Fruit fly (Drosophila melanogaster) whole organism, embryonic: Measurements from ENCODE around the gene Ttc26.
A peak's percentile ranks its signal among the peaks of the same experiment; 100 is the strongest.

ENCODE experiments used
- CG11085 ChIP-seq: fragments of 200-800 bp; sonication (Bioruptor generic); IDR thresholded peaks from 2 replicates; pipeline ENCODE4 v1.3.6; 2022; ENCODE audit warnings: missing biosample characterization, missing genetic modification characterization
- CG12391 ChIP-seq: fragments of 200-800 bp; sonication (Bioruptor generic); optimal IDR thresholded peaks from 3 replicates; lab custom pipeline; 2018; ENCODE audit warnings: missing biosample characterization, mild to moderate bottlenecking, missing genetic modification characterization, moderate library complexity
- CG2120 ChIP-seq: fragments of 200-800 bp; sonication (Bioruptor generic); optimal IDR thresholded peaks from 3 replicates; lab custom pipeline; 2016; ENCODE audit warnings: missing biosample characterization, missing genetic modification characterization
- CG2202 ChIP-seq: fragments of 200-800 bp; sonication (Bioruptor generic); optimal IDR thresholded peaks from 2 replicates; lab custom pipeline; 2018; ENCODE audit warnings: missing biosample characterization, mild to moderate bottlenecking, missing genetic modification characterization
- CG34422 ChIP-seq: fragments of 200-800 bp; sonication (Bioruptor generic); IDR thresholded peaks from 3 replicates; pipeline ENCODE4 v1.3.6; 2022; ENCODE audit warnings: missing biosample characterization, missing genetic modification characterization
- CG42726 ChIP-seq: fragments of 200-800 bp; sonication (Bioruptor generic); IDR thresholded peaks from 2 replicates; pipeline ENCODE4 v1.3.6; 2022; ENCODE audit warnings: missing biosample characterization, missing genetic modification characterization; ENCODE audit not compliant: partially characterized antibody
- CG4617 ChIP-seq: fragments of 200-800 bp; sonication (Bioruptor generic); optimal IDR thresholded peaks from 3 replicates; lab custom pipeline; 2016; ENCODE audit warnings: missing biosample characterization, missing genetic modification characterization, borderline replicate concordance
- CG7271 ChIP-seq: fragments of 200-800 bp; sonication (Bioruptor generic); optimal IDR thresholded peaks from 2 replicates; lab custom pipeline; 2018; ENCODE audit warnings: missing biosample characterization, mild to moderate bottlenecking, missing genetic modification characterization, moderate library complexity
- CG7963 ChIP-seq: fragments of 200-800 bp; sonication (Bioruptor generic); IDR thresholded peaks from 3 replicates; pipeline ENCODE4 v1.3.6; 2022; ENCODE audit warnings: missing biosample characterization, missing genetic modification characterization; ENCODE audit not compliant: partially characterized antibody
- CG7987 ChIP-seq: fragments of 200-800 bp; sonication (Bioruptor generic); optimal IDR thresholded peaks from 2 replicates; lab custom pipeline; 2018; ENCODE audit warnings: missing biosample characterization, mild to moderate bottlenecking, missing genetic modification characterization, moderate library complexity
- CG8281 ChIP-seq: fragments of 200-800 bp; sonication (Bioruptor generic); optimal IDR thresholded peaks from 2 replicates; lab custom pipeline; 2018; ENCODE audit warnings: missing biosample characterization, mild to moderate bottlenecking, missing genetic modification characterization, moderate library complexity
- D19A ChIP-seq: fragments of 200-800 bp; optimal IDR thresholded peaks from 3 replicates; lab custom pipeline; 2019; ENCODE audit warnings: missing biosample characterization, mild to moderate bottlenecking, missing genetic modification characterization, moderate library complexity
- Elba2 ChIP-seq: fragments of 200-800 bp; sonication (Bioruptor generic); optimal IDR thresholded peaks from 3 replicates; lab custom pipeline; 2016; ENCODE audit warnings: missing biosample characterization, missing genetic modification characterization
- Ets65A ChIP-seq: fragments of 200-800 bp; sonication (Bioruptor generic); peaks from one replicate; lab custom pipeline; 2016; ENCODE audit warnings: missing biosample characterization, missing genetic modification characterization
- HLH4C ChIP-seq: fragments of 200-800 bp; sonication (Bioruptor generic); IDR thresholded peaks from 3 replicates; pipeline ENCODE4 v1.3.6; 2022; ENCODE audit warnings: missing biosample characterization, missing genetic modification characterization; ENCODE audit not compliant: partially characterized antibody
- Max ChIP-seq: fragments of 200-800 bp; sonication (Bioruptor generic); optimal IDR thresholded peaks from 2 replicates; lab custom pipeline; 2016; ENCODE audit warnings: missing biosample characterization, mild to moderate bottlenecking, missing genetic modification characterization
- Meics ChIP-seq: fragments of 200-800 bp; sonication (Bioruptor generic); optimal IDR thresholded peaks from 2 replicates; lab custom pipeline; 2017; ENCODE audit warnings: missing biosample characterization, mild to moderate bottlenecking, missing genetic modification characterization
- Mrtf ChIP-seq: fragments of 200-800 bp; sonication (Bioruptor generic); IDR thresholded peaks from 3 replicates; pipeline ENCODE4 v1.3.6; 2022; ENCODE audit warnings: missing biosample characterization, missing genetic modification characterization
- NC2α ChIP-seq: fragments of 200-800 bp; sonication (Bioruptor generic); optimal IDR thresholded peaks from 2 replicates; lab custom pipeline; 2016; ENCODE audit warnings: missing biosample characterization, missing genetic modification characterization
- YL-1 ChIP-seq: fragments of 200-800 bp; sonication (Bioruptor generic); optimal IDR thresholded peaks from 3 replicates; lab custom pipeline; 2017; ENCODE audit warnings: missing biosample characterization, mild to moderate bottlenecking, missing genetic modification characterization
- ash1 ChIP-seq: fragments of 200-800 bp; sonication (Bioruptor generic); optimal IDR thresholded peaks from 2 replicates; lab custom pipeline; 2018; ENCODE audit warnings: missing biosample characterization, mild to moderate bottlenecking, missing genetic modification characterization
- bbx ChIP-seq: fragments of 200-800 bp; sonication (Bioruptor generic); IDR thresholded peaks from 2 replicates; pipeline ENCODE4 v1.3.6; 2022; ENCODE audit warnings: missing biosample characterization, missing genetic modification characterization; ENCODE audit not compliant: partially characterized antibody
- bowl ChIP-seq: fragments of 200-800 bp; sonication (Bioruptor generic); IDR thresholded peaks from 2 replicates; pipeline ENCODE4 v1.3.6; 2022; ENCODE audit warnings: missing biosample characterization, missing genetic modification characterization
- croc ChIP-seq: fragments of 200-800 bp; sonication (Bioruptor generic); conservative IDR thresholded peaks from 3 replicates; pipeline ENCODE4 v1.3.6; 2022; ENCODE audit warnings: missing biosample characterization, missing genetic modification characterization
- fd64A ChIP-seq: fragments of 200-800 bp; sonication (Bioruptor generic); optimal IDR thresholded peaks from 3 replicates; lab custom pipeline; 2018; ENCODE audit warnings: missing biosample characterization, mild to moderate bottlenecking, missing genetic modification characterization
- grau ChIP-seq: fragments of 200-800 bp; optimal IDR thresholded peaks from 3 replicates; lab custom pipeline; 2019; ENCODE audit warnings: missing biosample characterization, mild to moderate bottlenecking, missing genetic modification characterization, moderate library complexity
- gt ChIP-seq: fragments of 200-800 bp; sonication (Bioruptor generic); IDR thresholded peaks from 2 replicates; pipeline ENCODE4 v1.3.6; 2022; ENCODE audit warnings: missing biosample characterization, missing genetic modification characterization
- hb ChIP-seq: fragments of 200-800 bp; sonication (Bioruptor generic); IDR thresholded peaks from 3 replicates; pipeline ENCODE4 v1.3.6; 2022; ENCODE audit warnings: missing biosample characterization, missing genetic modification characterization; ENCODE audit not compliant: partially characterized antibody
- hkb ChIP-seq, 2 experiments: fragments of 200-800 bp in 1 of 2; fragments of >200 bp in 1 of 2; sonication (Bioruptor generic) in 1 of 2; IDR thresholded peaks in 1 of 2; optimal IDR thresholded peaks in 1 of 2; 2 replicates each; pipeline versions ENCODE4 v1.3.6 to Lab custom; 2017 to 2022; ENCODE audit warnings: missing biosample characterization in 1 of 2, missing genetic modification characterization in 1 of 2
- nerfin-2 ChIP-seq: fragments of 200-800 bp; sonication (Bioruptor generic); IDR thresholded peaks from 2 replicates; pipeline ENCODE4 v1.3.6; 2022; ENCODE audit warnings: missing biosample characterization, missing genetic modification characterization; ENCODE audit not compliant: partially characterized antibody
- pan ChIP-seq, 4 experiments: fragments of >200 bp in 3 of 4; fragments of 200-800 bp in 1 of 4; sonication (Bioruptor generic) in 1 of 4; optimal IDR thresholded peaks in 3 of 4; IDR thresholded peaks in 1 of 4; 2 replicates each; pipeline versions ENCODE4 v1.3.6 to Lab custom; 2017 to 2022; ENCODE audit warnings: missing biosample characterization in 2 of 4, missing genetic modification characterization in 2 of 4, mixed read lengths in 1 of 4
- row ChIP-seq: fragments of 200-800 bp; sonication (Bioruptor generic); IDR thresholded peaks from 3 replicates; pipeline ENCODE4 v1.3.6; 2022; ENCODE audit warnings: missing biosample characterization, missing genetic modification characterization
- tin ChIP-seq: fragments of 200-800 bp; sonication (Bioruptor generic); optimal IDR thresholded peaks from 3 replicates; lab custom pipeline; 2016; ENCODE audit warnings: missing biosample characterization, missing genetic modification characterization

Ttc26 gene

DNA sequence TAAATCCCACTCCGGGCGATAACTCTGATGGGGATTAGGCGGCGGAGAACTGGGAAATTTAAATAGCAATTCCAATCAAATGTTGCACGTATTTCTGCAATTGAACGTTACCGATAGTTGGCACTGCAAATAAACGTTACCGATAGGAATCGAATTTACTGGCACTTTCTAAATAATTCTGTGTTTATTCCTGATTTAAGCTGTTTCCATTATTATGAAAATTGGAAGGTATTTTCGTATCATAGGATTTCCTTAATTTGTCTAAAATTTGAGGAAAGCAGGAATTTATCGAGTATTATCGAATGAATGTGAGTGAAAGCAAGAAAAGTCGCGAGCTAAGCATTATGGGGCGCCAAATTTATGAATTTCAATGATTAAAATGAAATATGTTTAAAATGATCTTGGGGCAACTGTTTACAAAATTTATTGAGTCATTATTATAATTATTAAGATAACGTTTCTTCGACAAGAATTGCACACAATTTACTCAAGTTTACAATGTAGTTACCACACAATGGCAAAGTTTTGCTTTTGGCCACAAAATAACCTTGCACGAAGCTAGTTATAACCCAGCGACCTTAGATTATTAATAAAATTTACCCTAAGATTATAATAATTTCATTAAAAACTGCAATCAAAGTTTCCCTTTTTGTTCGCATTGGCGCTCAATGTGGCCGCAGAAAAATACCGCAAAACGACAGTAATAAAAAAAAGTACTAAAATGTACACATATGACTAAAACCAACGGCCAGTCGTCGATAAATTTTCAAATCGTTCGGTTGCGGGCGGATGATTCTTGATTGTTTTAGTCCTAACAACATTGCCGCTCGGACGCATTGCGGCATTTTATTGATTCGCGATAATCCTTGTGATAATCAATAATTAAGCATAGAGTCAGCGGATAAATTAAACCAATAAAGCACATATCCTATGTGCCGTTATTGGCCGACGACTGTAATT lies 29.6 kb downstream of the Ttc26 start, which contains the start of gene alpha-Man-IIb (continued):
- TF ChIP-seq Mrtf (GFP tag; lab: Robert Waterston, UW): peak; percentile 39; the same call in 1 of the 3 replicates
- TF ChIP-seq croc (GFP tag; lab: Robert Waterston, UW): no peak
- peak; percentile 65; the same call in 2 of the 3 replicates for TF ChIP-seq CG7963 (GFP tag; lab: Robert Waterston, UW)
- TF ChIP-seq Meics: peak; percentile 31
- peak; percentile 68 for TF ChIP-seq HLH4C
- TF ChIP-seq hb (GFP tag; lab: Robert Waterston, UW): peak; percentile 71; the same call in 2 of the 3 replicates
- TF ChIP-seq CG4617: peak; percentile 28
- peak; percentile 69 for TF ChIP-seq nerfin-2 (GFP tag; lab: Robert Waterston, UW)
- TF ChIP-seq tin: peak; percentile 15
- no peak for TF ChIP-seq gt (GFP tag; lab: Robert Waterston, UW)
- peak; percentile 34 for TF ChIP-seq CG7987 (GFP tag; lab: Kevin White, UChicago)
- peak; percentile 4 for TF ChIP-seq YL-1
- peak; percentile 74 for TF ChIP-seq bbx
- peak; percentile 52 for TF ChIP-seq fd64A (GFP tag; lab: Kevin White, UChicago)
- no peak for TF ChIP-seq CG11085
- TF ChIP-seq CG42726 (GFP tag; lab: Robert Waterston, UW): peak; percentile 62; the same call in 1 of the 2 replicates
- TF ChIP-seq Ets65A (GFP tag; lab: Kevin White, UChicago): peak; percentile 85
- TF ChIP-seq bowl: no peak
- peak; percentile 33 for TF ChIP-seq CG12391 (tag; lab: Kevin White, UChicago)
- peak; percentile 9 for TF ChIP-seq CG2120 (GFP tag; lab: Kevin White, UChicago)
- TF ChIP-seq NC2α: no peak
- TF ChIP-seq hkb (optimal IDR thresholded peaks at IDR 0.05; lab: Kevin White, UChicago): no peak
- TF ChIP-seq hkb (GFP tag; IDR thresholded peaks at IDR 0.05; lab: Robert Waterston, UW): no peak
- TF ChIP-seq row: peak; percentile 15; the same call in 1 of the 3 replicates
- no peak for TF ChIP-seq CG7271 (tag; lab: Kevin White, UChicago)
- TF ChIP-seq Elba2 (GFP tag; lab: Kevin White, UChicago): no peak
- peak; percentile 21 for TF ChIP-seq grau (tag; lab: Kevin White, UChicago)
- TF ChIP-seq CG2202 (tag; lab: Kevin White, UChicago): no peak
- TF ChIP-seq CG34422 (GFP tag; lab: Robert Waterston, UW): peak; percentile 84; the same call in 1 of the 3 replicates
- peak; percentile 40 for TF ChIP-seq Max

DNA sequence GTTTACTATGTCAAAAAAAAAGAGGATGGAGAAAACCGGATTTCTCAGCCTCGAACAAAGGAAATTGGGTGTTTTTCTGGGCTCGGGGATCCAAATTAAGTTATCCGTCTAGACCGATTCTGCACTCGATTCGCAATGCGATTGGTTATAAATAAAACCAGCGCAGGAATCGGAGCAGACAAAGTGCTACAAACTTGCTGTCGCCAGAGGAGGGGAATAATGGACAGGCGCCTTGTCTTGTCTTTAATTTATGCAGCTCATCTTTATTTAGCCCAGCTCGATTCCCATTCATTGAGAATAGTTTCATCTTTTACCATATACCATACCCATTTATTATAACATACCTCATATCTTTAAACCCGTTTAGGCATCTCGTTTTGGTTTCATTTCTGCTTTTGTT lies 30.5 kb downstream of the Ttc26 start:
- TF ChIP-seq pan (optimal IDR thresholded peaks at IDR 0.05; lab: Kevin White, UChicago): no peak
- peak in 1 of 2 experiments; percentile 13 for TF ChIP-seq pan (GFP tag; optimal IDR thresholded peaks at IDR 0.05 in 1 of 2, IDR thresholded peaks at IDR 0.05 in 1 of 2)
- no peak for TF ChIP-seq CG8281 (tag; lab: Kevin White, UChicago)
- TF ChIP-seq, all 482 proteins: peak for 1

DNA sequence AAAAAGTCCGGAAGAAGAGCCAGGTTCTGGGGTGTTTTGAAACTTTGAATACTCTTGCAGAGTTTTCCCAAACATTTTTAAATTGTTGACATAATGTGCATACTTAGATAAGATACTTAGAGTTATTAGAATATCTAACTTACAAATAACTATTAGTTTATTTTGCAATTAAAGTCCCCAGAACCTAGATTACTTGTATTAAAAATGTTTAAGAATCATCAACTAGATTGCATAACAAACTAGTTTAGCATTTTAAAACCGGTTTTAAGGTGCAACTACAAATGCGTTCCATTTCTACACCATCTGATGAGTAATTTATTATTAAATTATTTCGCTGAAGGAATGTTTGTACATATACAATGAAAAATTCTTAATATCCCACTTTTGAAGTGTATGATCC lies 32.1 kb downstream of the Ttc26 start:
- TF ChIP-seq ash1 (GFP tag; lab: Kevin White, UChicago): no peak
- peak; percentile 68 for TF ChIP-seq D19A (tag; lab: Kevin White, UChicago)
